Worm (Caenorhabditis elegans): ENCODE data around the gene F55A4.13.
A peak's percentile ranks its signal among the peaks of the same experiment; 100 is the strongest.

F55A4.13 gene

DNA sequence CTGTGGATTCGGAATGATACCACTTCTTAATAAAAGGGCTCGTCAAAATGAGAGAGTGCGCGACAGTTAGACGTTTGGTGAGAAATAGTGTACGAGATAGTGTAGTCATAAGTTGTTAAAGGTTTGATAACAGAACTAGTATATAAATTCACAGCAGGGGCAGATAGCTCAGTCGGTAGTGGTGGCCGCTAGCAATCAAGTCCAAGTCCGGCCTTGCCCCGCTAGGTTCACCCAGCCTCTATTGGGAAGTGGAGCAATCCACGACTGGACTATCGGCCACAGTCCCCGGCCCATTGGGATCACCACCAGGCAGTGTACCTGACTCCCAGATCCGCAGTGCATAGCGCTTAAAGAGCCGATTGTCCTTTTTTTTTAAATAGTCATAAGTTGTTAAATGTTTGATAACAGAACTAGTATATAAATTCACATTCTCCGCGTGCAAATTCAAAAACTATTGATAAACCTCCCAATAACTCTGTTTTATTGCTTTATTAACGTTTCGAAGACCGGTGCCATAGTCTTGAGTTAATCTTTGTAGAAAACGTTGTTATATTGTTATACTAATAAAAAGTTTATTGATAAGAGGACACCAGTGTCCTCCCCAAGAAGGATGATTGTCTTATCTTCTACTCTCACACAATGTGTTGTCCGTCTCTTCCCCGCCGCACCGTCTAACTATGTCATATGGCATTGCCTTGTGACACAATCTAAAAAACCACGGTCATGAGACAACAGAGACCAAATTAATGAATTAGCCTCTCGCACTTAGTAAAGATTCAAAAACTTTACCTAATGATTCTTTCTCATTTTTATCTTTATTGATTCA is 6.5 kb downstream of the F55A4.13 start (continued):
- TF ChIP-seq Y75B8A.6 (GFP tag; IDR thresholded peaks at IDR 0.05) (no peak), duxl-1 (tag; optimal IDR thresholded peaks at IDR 0.05; ENCODE audit: poor library complexity) (peak; percentile 63), nhr-76 (tag; optimal IDR thresholded peaks at IDR 0.05) (no peak), vab-7 (GFP tag; IDR thresholded peaks at IDR 0.05) (no peak), tra-1 (GFP tag; IDR thresholded peaks at IDR 0.05) (0 out of 2 replicates have a peak, but pooled peaks have one; percentile 25), ama-1 (optimal IDR thresholded peaks at IDR 0.05) (peak; percentile 80), unc-39 (tag; optimal IDR thresholded peaks at IDR 0.05) (no peak), zip-2 (tag; optimal IDR thresholded peaks at IDR 0.05) (no peak), F49E8.2 (tag; optimal IDR thresholded peaks at IDR 0.05; ENCODE audit: borderline replicate concordance) (no peak), lsy-2 (tag; optimal IDR thresholded peaks at IDR 0.05) (peak in 1 of 2 experiments; percentile 28), Y5F2A.4 (GFP tag; optimal IDR thresholded peaks at IDR 0.05) (no peak), ceh-62 (tag; optimal IDR thresholded peaks at IDR 0.05) (no peak), nhr-6 (tag; optimal IDR thresholded peaks at IDR 0.05) (peak; percentile 65), ZK337.2 (GFP tag; IDR thresholded peaks at IDR 0.05) (0 out of 2 replicates have a peak, but pooled peaks have one; percentile 11), egl-43 (GFP tag; IDR thresholded peaks at IDR 0.05) (peak; percentile 68), arid-1 (GFP tag; conservative IDR thresholded peaks at IDR 0.05) (peak; percentile 47; the same call in 1 of the 2 replicates), mxl-2 (GFP tag; conservative IDR thresholded peaks at IDR 0.05) (peak; percentile 26; the same call in 1 of the 2 replicates), T26A8.4 (GFP tag; IDR thresholded peaks at IDR 0.05) (peak; percentile 53), nhr-48 (tag; optimal IDR thresholded peaks at IDR 0.05) (peak; percentile 62), nhr-77 (tag; optimal IDR thresholded peaks at IDR 0.05) (peak; percentile 70), php-3 (GFP tag; IDR thresholded peaks at IDR 0.05) (peak; percentile 89), pqm-1 (tag; optimal IDR thresholded peaks at IDR 0.05) (peak; percentile 85), hmg-1.1 (GFP tag; IDR thresholded peaks at IDR 0.05) (peak; percentile 43; the same call in 1 of the 2 replicates), lin-38 (GFP tag; IDR thresholded peaks at IDR 0.05) (peak; percentile 39; the same call in 1 of the 2 replicates), R02D3.7 (tag; optimal IDR thresholded peaks at IDR 0.05) (no peak), lin-29 (GFP tag; IDR thresholded peaks at IDR 0.05) (no peak)

DNA sequence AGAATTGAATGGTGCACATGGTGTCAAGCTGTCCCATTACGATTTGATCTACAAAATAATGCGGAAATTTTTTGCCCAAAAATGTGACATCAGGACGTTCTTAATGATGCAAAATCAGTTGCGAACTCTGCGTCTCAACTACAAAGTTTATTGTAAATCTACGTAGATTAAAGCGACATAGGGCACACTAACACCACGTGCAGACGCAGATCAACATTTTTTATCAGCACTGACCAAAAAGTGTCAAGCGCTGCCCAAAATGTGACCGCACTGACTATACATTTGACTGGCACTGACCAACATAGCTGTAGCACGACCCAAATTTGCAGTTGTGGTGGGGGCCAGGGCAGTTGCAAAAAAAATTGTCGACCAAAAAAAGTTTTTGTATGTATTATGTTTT is 7.8 kb downstream of the F55A4.13 start:
- TF ChIP-seq hlh-11 (tag; optimal IDR thresholded peaks at IDR 0.05), result peak; percentile 45
- no peak for TF ChIP-seq arid-1 (GFP tag; conservative IDR thresholded peaks at IDR 0.05)
- TF ChIP-seq gei-8 (GFP tag; optimal IDR thresholded peaks at IDR 0.05), result no peak
- TF ChIP-seq dmd-6 (GFP tag; IDR thresholded peaks at IDR 0.05), result peak; percentile 65
- TF ChIP-seq hlh-30 (tag; optimal IDR thresholded peaks at IDR 0.05; ENCODE audit: insufficient read depth), result peak; percentile 59
- no peak for TF ChIP-seq lin-39 (tag; optimal IDR thresholded peaks at IDR 0.05)
- no peak for TF ChIP-seq mes-2 (tag; optimal IDR thresholded peaks at IDR 0.05; ENCODE audit: poor library complexity, severe bottlenecking)
- no peak for TF ChIP-seq skn-1 (tag; optimal IDR thresholded peaks at IDR 0.05)
- no peak for TF ChIP-seq unc-39 (tag; optimal IDR thresholded peaks at IDR 0.05)
- no peak for TF ChIP-seq jun-1 (tag; optimal IDR thresholded peaks at IDR 0.05)
- TF ChIP-seq egl-27 (tag; optimal IDR thresholded peaks at IDR 0.05), result no peak
- TF ChIP-seq nhr-41 (GFP tag; IDR thresholded peaks at IDR 0.05), result no peak
- no peak for TF ChIP-seq T20F7.1 (GFP tag; optimal IDR thresholded peaks at IDR 0.05)
- no peak for TF ChIP-seq cey-2 (tag; optimal IDR thresholded peaks at IDR 0.05; ENCODE audit: borderline replicate concordance, insufficient read depth)
- no peak for TF ChIP-seq madf-5 (GFP tag; IDR thresholded peaks at IDR 0.05)
- peak; percentile 3 for TF ChIP-seq nhr-48 (tag; optimal IDR thresholded peaks at IDR 0.05)
- peak in 1 of 2 experiments; percentile 72 for TF ChIP-seq unc-62 (GFP tag; optimal IDR thresholded peaks at IDR 0.05 in 1 of 2)
- TF ChIP-seq unc-62 (tag; optimal IDR thresholded peaks at IDR 0.05), result no peak
- TF ChIP-seq snpc-4 (tag; optimal IDR thresholded peaks at IDR 0.05), result no peak
- TF ChIP-seq F49E8.2 (tag; optimal IDR thresholded peaks at IDR 0.05; ENCODE audit: borderline replicate concordance), result no peak

All from whole organism, L4 larva.